Worm (Caenorhabditis elegans): Measurements from ENCODE around the gene gcp-2.2.

ce11 chrX:11515381-11515780 is 22.1 kb upstream of the gcp-2.2 start:
- TF ChIP-seq snpc-4 (tag; optimal IDR thresholded peaks at IDR 0.05) (no peak), sem-2 (GFP tag; optimal IDR thresholded peaks at IDR 0.05) (no peak), mep-1 (tag; optimal IDR thresholded peaks at IDR 0.05) (no peak), nhr-76 (tag; optimal IDR thresholded peaks at IDR 0.05) (no peak), nhr-237 (tag; optimal IDR thresholded peaks at IDR 0.05) (no peak), lin-13 (tag; optimal IDR thresholded peaks at IDR 0.05) (no peak), cnd-1 (tag; optimal IDR thresholded peaks at IDR 0.05) (no peak)

Measured in whole organism, mixed stage, embryonic.